Worm (Caenorhabditis elegans): ENCODE data around the gene Y69A2AL.2.

Y69A2AL.2 gene

ce11 chrIV:2467378-2467777, 14.7 kb upstream of the Y69A2AL.2 start, which contains the start of gene ilys-2:
ilys-2 (plus strand) TSS chrIV:2467678.
- no peak for TF ChIP-seq alr-1 (tag; optimal IDR thresholded peaks at IDR 0.05)
- TF ChIP-seq C34F6.9 (tag; optimal IDR thresholded peaks at IDR 0.05) = no peak

ce11 chrIV:2470114-2470513, 11.9 kb upstream of the Y69A2AL.2 start, which contains the start of gene ilys-1:
ilys-1 (plus strand) TSS chrIV:2470414.
- no peak for TF ChIP-seq mbf-1 (tag; optimal IDR thresholded peaks at IDR 0.05)
- TF ChIP-seq F13H6.1 (tag; optimal IDR thresholded peaks at IDR 0.05) = no peak
- TF ChIP-seq snpc-4 (tag; optimal IDR thresholded peaks at IDR 0.05) = no peak
- TF ChIP-seq fos-1 (tag; optimal IDR thresholded peaks at IDR 0.05) = no peak
- TF ChIP-seq aly-2 (tag; optimal IDR thresholded peaks at IDR 0.05) = no peak
- TF ChIP-seq lin-13 (GFP tag; optimal IDR thresholded peaks at IDR 0.05) = no peak
- no peak for TF ChIP-seq elt-3 (tag; optimal IDR thresholded peaks at IDR 0.05)
- TF ChIP-seq lsy-2 (tag; optimal IDR thresholded peaks at IDR 0.05) = no peak
- TF ChIP-seq ceh-82 (tag; optimal IDR thresholded peaks at IDR 0.05) = no peak
- TF ChIP-seq lin-11 (tag; optimal IDR thresholded peaks at IDR 0.05) = no peak
- no peak for TF ChIP-seq lin-39 (tag; optimal IDR thresholded peaks at IDR 0.05)
- no peak for TF ChIP-seq nhr-6 (tag; optimal IDR thresholded peaks at IDR 0.05)
- no peak for TF ChIP-seq alr-1 (tag; optimal IDR thresholded peaks at IDR 0.05)
- TF ChIP-seq skn-1 (tag; optimal IDR thresholded peaks at IDR 0.05) = no peak
- no peak for TF ChIP-seq ztf-11 (tag; optimal IDR thresholded peaks at IDR 0.05)
- no peak for TF ChIP-seq nhr-12 (tag; optimal IDR thresholded peaks at IDR 0.05)

- TF ChIP-seq nhr-77 (tag; optimal IDR thresholded peaks at IDR 0.05) (no peak), elt-1 (tag; optimal IDR thresholded peaks at IDR 0.05) (no peak), nhr-21 (tag; optimal IDR thresholded peaks at IDR 0.05) (no peak), nhr-129 (tag; optimal IDR thresholded peaks at IDR 0.05) (no peak), lin-13 (GFP tag; optimal IDR thresholded peaks at IDR 0.05) (no peak), snpc-4 (tag; optimal IDR thresholded peaks at IDR 0.05) (no peak), aly-2 (tag; optimal IDR thresholded peaks at IDR 0.05) (no peak), lsy-2 (tag; optimal IDR thresholded peaks at IDR 0.05) (no peak), Y55F3AM.14 (GFP tag; optimal IDR thresholded peaks at IDR 0.05) (no peak), ztf-1 (GFP tag; conservative IDR thresholded peaks at IDR 0.05) (no peak)
Observed at ce11 chrIV:2476386-2476785, 5.7 kb upstream of the Y69A2AL.2 start, which contains the start of gene grd-16. grd-16 (plus strand) TSS chrIV:2476686.

- TF ChIP-seq Y55F3AM.14 (GFP tag; optimal IDR thresholded peaks at IDR 0.05) (no peak), nhr-12 (tag; optimal IDR thresholded peaks at IDR 0.05) (no peak), R02D3.7 (tag; optimal IDR thresholded peaks at IDR 0.05) (no peak), sma-9 (GFP tag; optimal IDR thresholded peaks at IDR 0.05) (no peak), sma-9 (tag; optimal IDR thresholded peaks at IDR 0.05) (no peak), zag-1 (tag; optimal IDR thresholded peaks at IDR 0.05) (no peak), nhr-129 (tag; optimal IDR thresholded peaks at IDR 0.05) (no peak), mdl-1 (tag; optimal IDR thresholded peaks at IDR 0.05) (no peak), nhr-77 (tag; optimal IDR thresholded peaks at IDR 0.05) (no peak), nhr-10 (tag; optimal IDR thresholded peaks at IDR 0.05) (no peak), elt-1 (tag; optimal IDR thresholded peaks at IDR 0.05) (no peak), nhr-11 (tag; optimal IDR thresholded peaks at IDR 0.05) (no peak), C34F6.9 (tag; optimal IDR thresholded peaks at IDR 0.05) (no peak), ztf-1 (GFP tag; conservative IDR thresholded peaks at IDR 0.05) (no peak), mbf-1 (tag; optimal IDR thresholded peaks at IDR 0.05) (no peak), alr-1 (tag; optimal IDR thresholded peaks at IDR 0.05) (no peak), nhr-23 (tag; optimal IDR thresholded peaks at IDR 0.05) (no peak), elt-3 (tag; optimal IDR thresholded peaks at IDR 0.05) (no peak), ZK546.5 (tag; optimal IDR thresholded peaks at IDR 0.05) (no peak), lsy-2 (tag; optimal IDR thresholded peaks at IDR 0.05) (no peak)
Observed at ce11 chrIV:2488520-2488919, 6.5 kb downstream of the Y69A2AL.2 start, which contains the start of gene Y69A2AR.19. Y69A2AR.19 (plus strand) TSS chrIV:2488820.

ce11 chrIV:2495118-2495785, 13.2 kb downstream of the Y69A2AL.2 start, which contains the start of the genes ccdc-12 and Y69A2AR.18:
ccdc-12 (minus strand) TSS chrIV:2495174.
Y69A2AR.18 (plus strand) TSS chrIV:2495735.
- no peak for TF ChIP-seq ztf-4 (tag; optimal IDR thresholded peaks at IDR 0.05)
- peak; percentile 15 for TF ChIP-seq mab-5 (tag; optimal IDR thresholded peaks at IDR 0.05)
- TF ChIP-seq elt-1 (tag; optimal IDR thresholded peaks at IDR 0.05) = no peak
- no peak for TF ChIP-seq ceh-82 (tag; optimal IDR thresholded peaks at IDR 0.05)
- TF ChIP-seq snpc-4 (tag; optimal IDR thresholded peaks at IDR 0.05) = peak; percentile 18
- TF ChIP-seq nhr-129 (tag; optimal IDR thresholded peaks at IDR 0.05) = peak; percentile 45
- TF ChIP-seq nhr-25 (tag; optimal IDR thresholded peaks at IDR 0.05) = no peak
- TF ChIP-seq dmd-4 (tag; optimal IDR thresholded peaks at IDR 0.05) = no peak
- TF ChIP-seq nhr-12 (tag; optimal IDR thresholded peaks at IDR 0.05) = no peak
- TF ChIP-seq ztf-11 (tag; optimal IDR thresholded peaks at IDR 0.05) = no peak
- peak; percentile 50 for TF ChIP-seq R02D3.7 (tag; optimal IDR thresholded peaks at IDR 0.05)
- TF ChIP-seq gmeb-1 (tag; optimal IDR thresholded peaks at IDR 0.05) = peak; percentile 73
- no peak for TF ChIP-seq ZK546.5 (tag; optimal IDR thresholded peaks at IDR 0.05)
- TF ChIP-seq lin-11 (tag; optimal IDR thresholded peaks at IDR 0.05) = peak; percentile 73
- no peak for TF ChIP-seq zag-1 (tag; optimal IDR thresholded peaks at IDR 0.05)
- no peak for TF ChIP-seq nhr-77 (tag; optimal IDR thresholded peaks at IDR 0.05)
- no peak for TF ChIP-seq nhr-23 (tag; optimal IDR thresholded peaks at IDR 0.05)
- peak; percentile 86 for TF ChIP-seq unc-55 (GFP tag; optimal IDR thresholded peaks at IDR 0.05)
- TF ChIP-seq sma-9 (GFP tag; optimal IDR thresholded peaks at IDR 0.05) = no peak
- no peak for TF ChIP-seq sma-9 (tag; optimal IDR thresholded peaks at IDR 0.05)
- TF ChIP-seq blmp-1 (tag; optimal IDR thresholded peaks at IDR 0.05; ENCODE audit: insufficient read depth) = no peak
- TF ChIP-seq ztf-1 (GFP tag; conservative IDR thresholded peaks at IDR 0.05) = no peak
- peak; percentile 3 for TF ChIP-seq fos-1 (tag; optimal IDR thresholded peaks at IDR 0.05)
- no peak for TF ChIP-seq Y55F3AM.14 (GFP tag; optimal IDR thresholded peaks at IDR 0.05)
- no peak for TF ChIP-seq unc-62 (GFP tag; optimal IDR thresholded peaks at IDR 0.05)
- no peak for TF ChIP-seq unc-39 (tag; optimal IDR thresholded peaks at IDR 0.05)
- no peak for TF ChIP-seq nhr-11 (tag; optimal IDR thresholded peaks at IDR 0.05)
- peak; percentile 96 to 98 for TF ChIP-seq lsy-2 (tag; optimal IDR thresholded peaks at IDR 0.05)
